Fruit fly (Drosophila melanogaster) Kc167 (cell line): ENCODE measurements around the gene raptor.

ENCODE experiments used
- Myc ChIP-seq: fragments of >200 bp; optimal IDR thresholded peaks from 2 replicates; lab custom pipeline; 2017; ENCODE audit warnings: missing external identifiers
- Sin3A ChIP-seq: fragments of >200 bp; optimal IDR thresholded peaks from 2 replicates; lab custom pipeline; 2018; ENCODE audit warnings: missing external identifiers
- h ChIP-seq: fragments of >200 bp; optimal IDR thresholded peaks from 3 replicates; lab custom pipeline; 2018; ENCODE audit warnings: missing external identifiers
- insv ChIP-seq: fragments of >200 bp; optimal IDR thresholded peaks from 3 replicates; lab custom pipeline; 2018; ENCODE audit warnings: missing external identifiers
- psq ChIP-seq: fragments of >200 bp; optimal IDR thresholded peaks from 2 replicates; lab custom pipeline; 2017; ENCODE audit warnings: missing external identifiers

- TF ChIP-seq insv (lab: Kevin White, UChicago) (no peak), psq (lab: Kevin White, UChicago) (no peak), Myc (lab: Kevin White, UChicago) (no peak), Sin3A (lab: Kevin White, UChicago) (no peak), h (lab: Kevin White, UChicago) (no peak)
These were observed 14.7 kb upstream of the raptor start for dm6 chrX:6104724-6105123.
